Worm (Caenorhabditis elegans) whole organism, dauer: ENCODE data around the gene kcmf-1.

Experiments used
- unc-62 ChIP-seq: sonication (generic microtip); optimal IDR thresholded peaks from 2 replicates; lab custom pipeline; 2017; ENCODE audit warnings: missing biosample characterization, missing genetic modification reagents, missing genetic modification characterization

kcmf-1 gene

DNA sequence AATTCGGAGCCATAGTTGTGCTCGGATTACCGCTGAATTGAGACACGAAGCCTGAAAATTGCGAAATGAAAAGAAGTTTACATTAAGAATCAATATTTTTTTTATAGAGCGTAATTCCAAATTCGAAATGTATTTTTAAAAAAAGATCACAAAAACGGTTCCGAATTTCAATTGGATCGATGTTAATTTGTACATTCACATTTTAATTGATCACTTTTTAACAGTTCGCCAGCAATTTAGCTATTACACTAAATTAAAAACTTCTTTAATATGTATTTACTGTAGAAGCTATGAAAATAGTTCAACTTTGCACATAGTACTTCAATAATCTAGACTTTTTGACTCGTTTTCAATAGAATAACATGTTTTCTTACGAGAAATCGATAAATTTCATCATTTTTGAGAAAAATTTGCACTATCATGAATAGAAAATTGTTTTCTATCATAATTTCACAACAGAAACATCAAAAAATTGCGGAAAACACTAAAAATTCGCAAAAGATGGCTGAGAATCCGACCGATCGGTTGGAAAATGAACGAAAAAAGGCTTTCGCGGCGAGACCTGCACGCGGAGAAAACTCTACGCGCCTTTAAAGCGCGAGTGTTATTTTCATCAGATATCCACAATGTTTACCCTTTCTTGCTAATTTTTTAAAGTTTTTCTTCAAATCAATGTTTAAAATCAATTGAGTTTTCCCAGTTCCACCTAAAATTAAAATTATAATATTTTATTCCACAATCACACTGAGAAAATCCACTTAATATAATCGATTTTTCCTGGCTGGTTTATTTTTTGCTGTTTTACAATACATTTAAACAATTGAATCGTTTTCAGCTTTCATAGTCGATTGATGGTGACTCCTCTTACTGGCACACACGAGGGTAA is at the start of gene kcmf-1, which contains the start of gene egl-45:
TSS of gene kcmf-1 (plus strand) at position 836 of the 886 bp plus-strand sequence.
TSS of gene egl-45 (minus strand) at position 51 of the 886 bp plus-strand sequence.
- no peak for TF ChIP-seq unc-62 (GFP tag; lab: Kevin White, UChicago)

DNA sequence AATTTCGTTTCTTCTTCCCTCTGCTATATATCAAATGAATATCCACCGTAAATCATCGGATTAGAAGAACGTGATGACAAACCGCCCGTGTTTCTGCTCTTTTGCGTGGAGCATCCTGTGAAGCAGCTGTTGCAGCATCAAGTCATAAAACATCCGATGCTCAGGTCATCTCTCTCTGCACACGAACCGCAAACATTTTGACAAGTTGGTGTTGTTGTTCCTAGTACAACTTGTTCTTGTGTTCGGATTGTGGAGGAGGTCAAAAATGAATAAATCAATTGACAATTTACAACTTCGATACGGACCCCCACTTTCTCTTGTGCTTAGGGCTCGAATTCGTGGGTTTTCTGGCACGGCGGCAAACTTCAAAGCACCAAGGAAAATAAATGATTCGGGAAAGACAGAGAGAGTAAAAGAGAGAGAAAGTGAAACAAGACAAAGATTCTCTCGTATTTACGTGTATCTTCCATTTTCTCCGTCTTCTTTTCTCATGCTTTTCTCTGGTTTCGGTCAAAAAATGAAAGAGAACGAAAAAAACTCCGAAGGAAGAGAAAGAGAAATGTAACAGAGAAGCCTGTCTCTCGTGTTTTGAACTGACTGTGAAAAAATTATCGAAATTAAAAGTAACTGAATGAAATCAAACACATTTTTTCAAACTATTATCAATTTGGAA is 48.5 kb upstream of the kcmf-1 start:
- no peak for TF ChIP-seq unc-62 (GFP tag; lab: Kevin White, UChicago)

DNA sequence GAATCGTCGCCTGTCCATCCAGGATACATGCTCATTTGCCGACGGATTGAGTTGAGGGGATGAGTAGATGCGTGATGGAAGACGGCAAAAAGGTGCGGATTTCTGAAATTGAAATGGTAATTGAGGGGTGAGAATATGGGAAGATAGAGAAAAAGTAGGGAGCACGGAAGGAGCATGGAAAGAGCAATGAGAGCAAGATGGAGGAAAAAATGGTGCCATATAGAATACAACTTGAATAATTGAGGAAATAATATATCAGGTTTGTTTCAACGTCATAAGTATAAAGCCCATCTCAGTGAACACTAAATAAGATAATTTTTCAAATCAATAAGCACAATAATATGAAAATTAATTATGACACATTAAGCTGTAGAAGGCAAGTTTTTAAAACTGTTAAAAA is 45.9 kb upstream of the kcmf-1 start, which contains the start of gene mab-5:
TSS of gene mab-5 (minus strand) at position 101 of the 400 bp plus-strand sequence.
- TF ChIP-seq unc-62 (GFP tag; lab: Kevin White, UChicago) = no peak

DNA sequence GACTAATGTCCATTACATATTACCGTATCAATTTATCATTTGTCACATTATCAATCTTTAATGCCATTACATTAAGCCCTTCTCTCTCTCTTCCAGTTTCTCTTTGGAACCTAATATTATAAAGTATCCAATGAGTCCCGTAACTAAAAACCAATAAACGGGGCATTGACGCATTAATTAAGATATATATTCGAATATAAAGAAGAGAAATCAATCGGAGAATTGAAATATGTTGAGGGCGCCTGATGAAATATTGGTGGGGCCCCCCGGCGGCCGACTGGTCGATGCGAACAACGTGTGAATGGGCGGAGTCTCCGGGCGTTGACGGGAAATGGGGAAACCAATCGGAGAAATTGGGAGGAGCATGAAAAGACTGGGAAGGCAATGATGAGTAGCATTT is 45.0 kb upstream of the kcmf-1 start:
- no peak for TF ChIP-seq unc-62 (GFP tag; lab: Kevin White, UChicago)

DNA sequence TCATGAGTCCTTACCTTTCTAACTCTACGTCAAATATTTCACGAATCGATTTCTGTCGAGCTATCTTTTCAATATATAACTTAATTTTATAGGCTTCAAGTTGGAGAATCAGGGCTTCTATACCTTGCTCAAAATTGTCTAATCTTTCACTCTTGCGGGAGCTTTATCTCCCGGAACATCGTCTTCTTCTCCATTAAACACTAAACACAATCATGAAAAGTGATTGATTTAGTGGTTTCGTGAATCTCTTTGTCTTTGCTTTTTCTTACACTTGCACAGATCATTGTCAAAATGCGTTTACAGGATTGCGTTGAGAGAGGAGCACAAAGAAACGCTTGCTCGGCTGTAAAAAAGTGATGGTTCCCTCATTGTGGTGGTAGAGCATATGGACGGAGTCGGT is 40.8 kb upstream of the kcmf-1 start:
- no peak for TF ChIP-seq unc-62 (GFP tag; lab: Kevin White, UChicago)

DNA sequence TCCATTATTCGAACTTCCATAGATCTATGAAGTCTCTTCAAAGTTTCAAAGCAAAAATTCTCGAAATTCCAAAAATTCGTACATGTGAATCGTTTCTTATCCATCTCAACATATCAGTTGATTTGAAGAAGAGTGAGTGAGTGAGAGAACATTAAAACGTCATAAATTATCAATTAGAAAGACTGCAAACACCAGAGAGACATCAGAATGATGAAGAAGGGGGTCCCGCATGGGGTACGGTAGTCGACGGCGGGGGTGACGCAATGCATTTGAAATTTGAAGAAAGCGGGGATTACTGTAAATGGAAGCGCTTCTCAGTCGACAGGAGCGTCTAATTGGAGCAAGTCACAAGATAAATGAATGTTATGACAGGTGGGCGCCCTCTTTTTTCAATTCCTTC is 38.7 kb upstream of the kcmf-1 start:
- TF ChIP-seq unc-62 (GFP tag; lab: Kevin White, UChicago) = no peak

DNA sequence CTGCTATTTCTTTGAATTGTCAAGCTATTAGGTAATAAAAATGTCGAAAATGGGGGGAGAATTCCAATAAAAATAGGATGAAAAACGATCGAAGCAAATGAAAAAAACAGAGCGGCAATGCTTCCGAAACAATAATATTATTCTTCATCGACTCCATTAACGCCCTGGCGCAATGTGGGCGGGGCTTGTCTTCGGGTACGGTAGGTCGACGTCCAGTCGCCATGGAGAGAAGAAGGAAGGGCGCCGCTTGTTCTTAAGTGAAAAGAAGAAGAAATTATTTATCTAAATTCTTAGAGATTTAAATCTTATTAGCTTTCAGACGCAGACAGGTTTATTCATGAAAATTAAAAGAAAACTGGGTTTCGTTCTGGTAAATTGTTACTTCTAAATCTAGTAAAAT is 37.0 kb upstream of the kcmf-1 start:
- no peak for TF ChIP-seq unc-62 (GFP tag; lab: Kevin White, UChicago)

DNA sequence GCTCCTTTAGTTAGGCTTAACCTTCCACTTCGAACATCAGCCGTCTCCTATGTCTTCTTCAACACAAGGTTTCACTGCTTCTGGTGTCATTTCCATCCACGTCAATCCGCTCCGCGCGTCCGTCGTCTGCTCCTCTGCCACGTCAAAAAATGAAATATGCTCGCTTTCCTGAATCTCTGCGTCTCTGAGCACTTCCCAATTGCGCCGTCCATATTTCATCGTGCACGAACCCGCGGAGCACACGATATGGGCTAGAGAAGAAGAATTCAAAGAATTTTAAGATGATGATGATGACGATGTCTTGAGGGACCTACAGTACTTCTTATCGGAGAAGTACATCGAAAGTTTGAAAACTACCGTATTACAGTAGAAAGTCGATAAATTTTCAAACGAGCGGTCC is 36.2 kb upstream of the kcmf-1 start:
- no peak for TF ChIP-seq unc-62 (GFP tag; lab: Kevin White, UChicago)

DNA sequence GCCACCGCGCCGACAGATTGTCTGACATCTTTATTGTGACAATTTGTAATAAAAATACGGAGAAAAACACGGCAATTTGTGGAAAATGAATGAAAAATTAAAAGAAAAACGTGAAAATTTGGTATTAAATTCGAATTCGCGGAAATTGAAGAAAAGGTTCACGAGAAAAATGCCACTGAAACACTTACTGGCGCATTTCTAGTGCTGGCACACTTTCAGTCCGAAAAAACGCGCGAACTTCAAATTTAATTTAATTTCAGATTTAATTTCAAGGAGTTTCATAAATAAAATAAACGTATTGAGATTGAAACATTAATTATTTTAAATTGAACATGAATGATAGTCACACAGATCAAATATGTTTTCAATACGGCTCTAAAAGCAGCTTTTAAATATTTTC is 33.9 kb upstream of the kcmf-1 start, which contains the start of gene cyk-7:
TSS of gene cyk-7 (minus strand) at position 99 of the 400 bp plus-strand sequence.
- no peak for TF ChIP-seq unc-62 (GFP tag; lab: Kevin White, UChicago)

DNA sequence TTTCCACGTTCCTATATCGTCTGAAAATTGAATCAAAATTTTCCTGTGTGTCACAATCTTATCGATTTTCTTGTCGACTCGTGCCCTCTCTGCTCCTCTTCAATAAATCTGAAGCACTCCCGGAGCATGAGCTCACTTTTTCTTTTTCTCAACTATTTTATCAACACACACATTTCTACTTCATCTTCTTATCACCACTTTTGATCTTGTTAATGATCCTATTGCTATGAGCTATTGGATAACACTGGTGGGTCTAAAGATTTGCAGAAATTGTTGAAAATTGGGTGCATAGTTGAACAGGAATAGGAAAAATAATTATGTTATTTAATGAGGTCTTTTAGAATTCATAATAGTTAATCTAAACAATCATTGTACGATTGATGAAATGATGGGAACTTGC is 24.0 kb upstream of the kcmf-1 start:
- TF ChIP-seq unc-62 (GFP tag; lab: Kevin White, UChicago) = no peak

DNA sequence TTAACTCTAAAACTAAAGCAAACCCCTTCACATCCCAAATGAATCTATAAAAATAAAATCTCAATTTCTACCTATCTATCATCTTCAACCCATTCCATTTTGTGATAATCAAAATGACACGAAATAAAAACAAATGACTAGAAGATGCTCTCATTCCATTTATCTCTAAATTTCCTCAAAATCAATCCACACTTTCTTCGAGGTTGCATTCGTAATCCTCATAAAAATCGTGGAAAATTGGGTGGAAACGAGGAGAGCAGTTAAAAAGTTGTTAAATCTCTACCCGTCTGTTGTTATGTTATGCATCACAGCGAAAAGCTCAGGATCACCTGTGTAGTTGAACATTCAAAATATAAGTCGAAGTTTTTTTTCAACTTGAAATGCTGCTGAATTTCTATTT is 22.3 kb upstream of the kcmf-1 start:
- no peak for TF ChIP-seq unc-62 (GFP tag; lab: Kevin White, UChicago)

DNA sequence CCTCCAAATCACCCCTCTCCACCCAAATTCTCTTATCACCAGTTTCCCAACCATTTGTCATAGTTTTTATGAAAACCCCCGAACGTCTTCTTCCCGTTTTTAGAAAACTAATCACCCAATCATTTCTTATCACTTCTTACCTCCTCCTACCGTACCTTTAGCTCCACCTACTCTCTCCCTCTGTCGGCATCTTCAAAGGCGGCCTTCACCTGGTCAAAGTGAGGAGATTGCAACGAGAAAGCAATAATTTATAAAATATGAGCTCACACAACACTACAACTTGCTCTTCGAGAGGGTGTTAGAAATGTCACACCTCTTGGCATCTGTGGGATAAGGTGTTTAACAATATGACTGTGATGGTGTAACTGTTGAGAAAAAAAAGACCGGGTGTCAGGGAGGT is 20.2 kb upstream of the kcmf-1 start:
- no peak for TF ChIP-seq unc-62 (GFP tag; lab: Kevin White, UChicago)

DNA sequence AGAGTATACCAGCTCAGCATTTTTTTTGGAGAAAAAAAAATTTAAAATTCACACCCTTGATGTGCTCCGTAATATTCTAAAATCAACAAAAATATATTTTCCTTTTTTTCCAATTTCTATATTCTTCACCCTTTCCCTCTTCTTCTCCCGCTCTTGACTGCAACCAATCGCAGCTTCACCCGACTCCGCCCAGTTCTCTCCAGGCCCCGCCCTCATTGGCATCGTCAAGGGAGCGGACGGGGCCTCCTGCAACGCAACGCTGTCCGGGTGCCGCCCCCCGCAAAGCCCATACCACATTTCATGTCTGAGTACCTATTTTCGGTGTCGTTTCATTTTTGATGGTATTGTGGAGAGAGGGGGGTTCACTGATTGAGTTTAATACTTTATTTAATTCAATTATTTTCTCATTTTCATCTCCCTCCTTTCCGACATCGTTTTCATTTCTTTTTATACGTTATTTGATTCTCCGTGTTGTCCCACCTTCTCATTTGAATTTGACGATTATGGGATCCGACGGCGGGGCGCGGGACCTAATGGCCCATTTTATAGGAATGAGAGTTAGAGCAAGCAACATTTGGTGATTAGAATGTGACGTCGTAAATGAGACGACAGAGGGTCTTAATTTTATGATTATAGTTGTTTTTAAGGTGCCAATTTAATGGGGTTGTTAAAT is 16.9 kb upstream of the kcmf-1 start:
- TF ChIP-seq unc-62 (GFP tag; lab: Kevin White, UChicago) = no peak

DNA sequence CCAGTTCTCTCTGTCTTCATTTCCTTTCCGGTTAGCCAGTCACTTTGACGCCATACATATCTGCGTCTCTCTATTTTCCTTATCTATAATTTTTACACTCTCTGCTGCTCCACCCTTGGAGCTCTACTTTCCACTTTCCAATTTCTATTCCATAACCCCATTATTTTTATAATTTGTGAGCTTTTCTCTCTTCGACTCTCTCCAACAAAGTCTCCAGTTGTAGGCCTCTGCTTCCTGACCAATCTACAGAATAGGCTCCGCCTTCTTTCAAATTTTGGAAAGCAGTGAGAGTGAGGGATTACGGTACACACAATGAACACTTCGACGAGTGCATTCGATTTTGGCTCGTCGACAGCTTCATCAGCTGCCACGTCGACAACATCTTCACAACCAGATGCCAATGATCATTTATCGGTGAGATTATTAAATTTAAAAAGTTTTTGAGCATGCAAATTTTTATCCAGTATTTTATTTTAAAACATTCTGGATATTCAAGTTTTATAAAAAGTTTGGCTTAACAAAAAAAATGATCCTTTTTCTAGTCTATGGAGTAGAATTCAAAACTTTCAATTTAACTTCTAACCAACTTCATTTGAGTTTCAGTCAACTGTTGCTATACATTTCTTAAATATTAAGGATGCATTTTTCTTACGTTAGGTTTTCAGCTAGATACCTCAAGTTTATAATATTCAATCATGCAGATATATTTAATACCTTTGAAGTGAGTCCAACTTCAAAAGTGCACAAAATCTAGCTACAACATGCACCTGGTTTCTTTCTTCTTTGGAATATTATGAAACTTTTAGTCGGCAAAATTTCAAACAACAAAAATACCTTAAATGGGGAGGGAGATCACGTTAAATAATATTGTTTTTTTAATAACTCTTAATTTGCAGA is 14.8 kb upstream of the kcmf-1 start, which contains the start of gene egl-5:
TSS of gene egl-5 (plus strand) at position 216 of the 897 bp plus-strand sequence.
- no peak for TF ChIP-seq unc-62 (GFP tag; lab: Kevin White, UChicago)

DNA sequence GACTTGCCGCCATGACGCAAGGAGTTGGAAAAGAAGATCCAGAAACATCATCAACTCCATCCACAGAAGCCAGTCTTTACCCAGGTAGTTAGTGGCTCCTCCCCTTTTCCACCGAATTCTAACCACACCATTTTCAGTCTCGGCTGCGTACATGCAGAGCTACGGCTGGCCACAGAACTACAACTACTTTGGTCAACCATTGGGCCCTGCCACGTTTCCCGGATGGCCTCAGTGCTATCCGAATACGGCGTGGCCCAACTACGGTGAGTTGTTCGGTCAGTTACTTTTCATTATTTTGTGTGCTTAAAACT is 14.2 kb upstream of the kcmf-1 start:
- no peak for TF ChIP-seq unc-62 (GFP tag; lab: Kevin White, UChicago)
